Fruit fly (Drosophila melanogaster): ENCODE data around the gene Cpr66D.

DNA sequence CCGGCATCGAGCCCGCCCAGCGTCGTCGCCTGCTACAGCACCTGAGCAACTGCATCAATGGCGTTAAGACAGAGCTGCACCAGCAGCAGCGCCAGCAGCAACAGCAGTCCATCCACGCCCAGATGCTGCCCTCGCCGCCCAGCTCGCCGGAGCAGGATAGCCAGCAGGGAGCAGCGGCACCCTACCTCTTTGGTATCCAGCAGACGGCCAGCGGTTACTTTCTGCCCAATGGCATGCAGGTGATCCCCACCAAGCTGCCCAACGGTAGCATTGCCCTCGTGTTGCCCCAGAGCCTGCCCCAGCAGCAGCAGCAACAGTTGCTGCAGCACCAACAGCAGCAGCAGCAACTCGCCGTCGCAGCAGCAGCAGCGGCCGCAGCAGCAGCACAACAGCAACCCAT lies 37.5 kb downstream of the Cpr66D start:
- TF ChIP-seq CG14711 (tag; optimal IDR thresholded peaks at IDR 0.05): no peak
- no peak for TF ChIP-seq CG5204 (GFP tag; optimal IDR thresholded peaks at IDR 0.05)
- TF ChIP-seq ovo (GFP tag; optimal IDR thresholded peaks at IDR 0.05): no peak
- no peak for TF ChIP-seq toe (GFP tag; optimal IDR thresholded peaks at IDR 0.05)
- no peak for TF ChIP-seq Hr96 (GFP tag; optimal IDR thresholded peaks at IDR 0.05)
- no peak for TF ChIP-seq CG7101 (tag; optimal IDR thresholded peaks at IDR 0.05)
- no peak for TF ChIP-seq bab1 (GFP tag; optimal IDR thresholded peaks at IDR 0.05)
- no peak for TF ChIP-seq CG7045 (GFP tag; optimal IDR thresholded peaks at IDR 0.05)
- TF ChIP-seq CG12768 (GFP tag; optimal IDR thresholded peaks at IDR 0.05): no peak
- no peak for TF ChIP-seq kay (GFP tag; ENCODE audit: borderline replicate concordance)
- no peak for TF ChIP-seq Crg-1 (GFP tag; optimal IDR thresholded peaks at IDR 0.05)
- TF ChIP-seq cic (GFP tag; optimal IDR thresholded peaks at IDR 0.05): no peak
- no peak for TF ChIP-seq CG11617 (GFP tag; optimal IDR thresholded peaks at IDR 0.05)
- no peak for TF ChIP-seq cnc (optimal IDR thresholded peaks at IDR 0.05)

All from whole organism, adult.